Fruit fly (Drosophila melanogaster): ENCODE results near the gene smog.

DNA sequence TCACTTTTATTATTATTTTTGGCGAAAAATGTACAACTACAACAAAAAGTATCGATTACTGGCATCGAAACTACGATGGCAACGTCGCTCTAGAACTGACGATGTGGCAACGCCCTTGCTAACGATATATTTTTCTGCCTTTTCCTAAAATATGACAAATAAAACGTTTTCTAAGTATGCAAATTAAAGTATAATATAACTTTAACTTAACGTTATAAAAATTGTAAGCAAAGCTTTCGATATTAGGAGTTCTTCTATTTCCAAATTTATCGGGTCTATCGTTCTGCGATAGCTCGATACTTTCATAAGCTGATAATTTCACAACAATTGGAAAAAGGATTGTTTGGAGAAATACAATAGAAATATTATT lies 30.3 kb downstream of the smog start, which contains the start of the genes Cf2 and CG3008:
- TF ChIP-seq CG1602 (GFP tag; optimal IDR thresholded peaks at IDR 0.05) (no peak), Gug (GFP tag; IDR thresholded peaks at IDR 0.05) (no peak), Dbx (GFP tag; IDR thresholded peaks at IDR 0.05) (no peak), CkIIα-i1 (GFP tag; IDR thresholded peaks at IDR 0.05) (no peak)
